Worm (Caenorhabditis elegans): ENCODE data around the gene srh-268.

- TF ChIP-seq F13C5.2 (tag; optimal IDR thresholded peaks at IDR 0.05) (no peak), sea-1 (GFP tag; conservative IDR thresholded peaks at IDR 0.05) (no peak), tra-4 (tag; optimal IDR thresholded peaks at IDR 0.05) (no peak), scrt-1 (GFP tag; IDR thresholded peaks at IDR 0.05) (no peak), aly-1 (tag; optimal IDR thresholded peaks at IDR 0.05) (no peak), ama-1 (optimal IDR thresholded peaks at IDR 0.05) (no peak), hmg-4 (GFP tag; optimal IDR thresholded peaks at IDR 0.05) (no peak)
Measured at ce11 chrV:7551821-7552220, 12.7 kb downstream of the srh-268 start, which contains the start of gene F19F10.3.

Measured in whole organism, early embryonic.